Worm (Caenorhabditis elegans): ENCODE measurements around the gene srz-10.

srz-10 gene

ce11 chrV:15315827-15316527 is 7.1 kb upstream of the srz-10 start, which contains the start of the genes srt-22 and nhr-246:
Gene srt-22 (minus strand): TSS chrV:15315927.
Gene nhr-246 (plus strand): TSS chrV:15316477.
- TF ChIP-seq blmp-1 (tag; optimal IDR thresholded peaks at IDR 0.05; ENCODE audit: insufficient read depth) = no peak

- no peak for TF ChIP-seq nhr-6 (tag; optimal IDR thresholded peaks at IDR 0.05)
- no peak for TF ChIP-seq lsy-2 (tag; optimal IDR thresholded peaks at IDR 0.05)
- TF ChIP-seq ztf-4 (tag; optimal IDR thresholded peaks at IDR 0.05) = no peak
- no peak for TF ChIP-seq unc-55 (GFP tag; optimal IDR thresholded peaks at IDR 0.05)
- no peak for TF ChIP-seq nhr-11 (tag; optimal IDR thresholded peaks at IDR 0.05)
- TF ChIP-seq F13H6.1 (tag; optimal IDR thresholded peaks at IDR 0.05) = no peak
- TF ChIP-seq blmp-1 (tag; optimal IDR thresholded peaks at IDR 0.05; ENCODE audit: insufficient read depth) = no peak
- no peak for TF ChIP-seq mab-5 (tag; optimal IDR thresholded peaks at IDR 0.05)
- no peak for TF ChIP-seq unc-62 (GFP tag; optimal IDR thresholded peaks at IDR 0.05)
- no peak for TF ChIP-seq dmd-4 (tag; optimal IDR thresholded peaks at IDR 0.05)
- TF ChIP-seq fos-1 (tag; optimal IDR thresholded peaks at IDR 0.05) = no peak
- TF ChIP-seq ceh-82 (tag; optimal IDR thresholded peaks at IDR 0.05) = no peak
- TF ChIP-seq elt-1 (tag; optimal IDR thresholded peaks at IDR 0.05) = no peak
- no peak for TF ChIP-seq sma-9 (GFP tag; optimal IDR thresholded peaks at IDR 0.05)
- TF ChIP-seq sma-9 (tag; optimal IDR thresholded peaks at IDR 0.05) = no peak
- TF ChIP-seq lin-11 (tag; optimal IDR thresholded peaks at IDR 0.05) = no peak
- TF ChIP-seq ZK546.5 (tag; optimal IDR thresholded peaks at IDR 0.05) = no peak
- TF ChIP-seq mbf-1 (tag; optimal IDR thresholded peaks at IDR 0.05) = no peak
Measured at ce11 chrV:15313529-15313928, 4.6 kb upstream of the srz-10 start.

ce11 chrV:15310780-15311179 is 1.9 kb upstream of the srz-10 start, which contains the start of gene irld-62:
Gene irld-62 (plus strand): TSS chrV:15311080.
- no peak for TF ChIP-seq ceh-82 (tag; optimal IDR thresholded peaks at IDR 0.05)
- TF ChIP-seq gmeb-1 (tag; optimal IDR thresholded peaks at IDR 0.05) = no peak
- no peak for TF ChIP-seq ama-1 (optimal IDR thresholded peaks at IDR 0.05)
- no peak for TF ChIP-seq peb-1 (tag; optimal IDR thresholded peaks at IDR 0.05)
- no peak for TF ChIP-seq skn-1 (tag; optimal IDR thresholded peaks at IDR 0.05)
- TF ChIP-seq Y55F3AM.14 (GFP tag; optimal IDR thresholded peaks at IDR 0.05) = no peak
- no peak for TF ChIP-seq R02D3.7 (tag; optimal IDR thresholded peaks at IDR 0.05)
- TF ChIP-seq mbf-1 (tag; optimal IDR thresholded peaks at IDR 0.05) = no peak
- no peak for TF ChIP-seq nhr-12 (tag; optimal IDR thresholded peaks at IDR 0.05)
- no peak for TF ChIP-seq lin-39 (tag; optimal IDR thresholded peaks at IDR 0.05)
- no peak for TF ChIP-seq nhr-237 (tag; optimal IDR thresholded peaks at IDR 0.05)
- TF ChIP-seq nhr-129 (tag; optimal IDR thresholded peaks at IDR 0.05) = no peak
- TF ChIP-seq C34F6.9 (tag; optimal IDR thresholded peaks at IDR 0.05) = no peak
- TF ChIP-seq ZK546.5 (tag; optimal IDR thresholded peaks at IDR 0.05) = no peak
- no peak for TF ChIP-seq aly-2 (tag; optimal IDR thresholded peaks at IDR 0.05)
- no peak for TF ChIP-seq crh-2 (tag; optimal IDR thresholded peaks at IDR 0.05)
- no peak for TF ChIP-seq sma-3 (GFP tag; optimal IDR thresholded peaks at IDR 0.05)
- no peak for TF ChIP-seq ztf-1 (GFP tag; conservative IDR thresholded peaks at IDR 0.05)
- TF ChIP-seq lin-13 (GFP tag; optimal IDR thresholded peaks at IDR 0.05) = no peak

- TF ChIP-seq snpc-4 (tag; optimal IDR thresholded peaks at IDR 0.05) (no peak), mbf-1 (tag; optimal IDR thresholded peaks at IDR 0.05) (no peak), elt-1 (tag; optimal IDR thresholded peaks at IDR 0.05) (no peak), dmd-4 (tag; optimal IDR thresholded peaks at IDR 0.05) (no peak), nhr-10 (tag; optimal IDR thresholded peaks at IDR 0.05) (no peak), lin-13 (GFP tag; optimal IDR thresholded peaks at IDR 0.05) (no peak), blmp-1 (tag; optimal IDR thresholded peaks at IDR 0.05; ENCODE audit: insufficient read depth) (no peak), nhr-12 (tag; optimal IDR thresholded peaks at IDR 0.05) (no peak), aly-2 (tag; optimal IDR thresholded peaks at IDR 0.05) (no peak), sem-4 (tag; optimal IDR thresholded peaks at IDR 0.05) (no peak), nhr-11 (tag; optimal IDR thresholded peaks at IDR 0.05) (no peak), C34F6.9 (tag; optimal IDR thresholded peaks at IDR 0.05) (no peak), ztf-11 (tag; optimal IDR thresholded peaks at IDR 0.05) (no peak), ZK546.5 (tag; optimal IDR thresholded peaks at IDR 0.05) (no peak)
Measured at ce11 chrV:15306745-15307144, 2.2 kb downstream of the srz-10 start, which contains the start of gene T26H8.4. Gene T26H8.4 (minus strand): TSS chrV:15306845.
